Worm (Caenorhabditis elegans): ENCODE measurements around the gene pygo-1.
A peak's percentile ranks its signal among the peaks of the same experiment; 100 is the strongest.

The pygo-1 gene

ce11 chrIV:5109943-5110342, 26.8 kb downstream of the pygo-1 start:
- TF ChIP-seq nhr-28 (tag; optimal IDR thresholded peaks at IDR 0.05) (no peak), nhr-76 (tag; optimal IDR thresholded peaks at IDR 0.05) (no peak), snpc-4 (tag; optimal IDR thresholded peaks at IDR 0.05) (no peak), dmd-8 (GFP tag; IDR thresholded peaks at IDR 0.05) (no peak), ceh-82 (tag; optimal IDR thresholded peaks at IDR 0.05) (no peak), nhr-237 (tag; optimal IDR thresholded peaks at IDR 0.05) (no peak), attf-4 (tag; optimal IDR thresholded peaks at IDR 0.05) (no peak), F37D6.2 (tag; optimal IDR thresholded peaks at IDR 0.05) (no peak), tra-1 (GFP tag; IDR thresholded peaks at IDR 0.05) (no peak), unc-130 (GFP tag; optimal IDR thresholded peaks at IDR 0.05) (no peak), F26F4.8 (GFP tag; conservative IDR thresholded peaks at IDR 0.05) (no peak), fkh-10 (GFP tag; optimal IDR thresholded peaks at IDR 0.05) (no peak), zfp-3 (GFP tag; conservative IDR thresholded peaks at IDR 0.05) (no peak), zag-1 (tag; optimal IDR thresholded peaks at IDR 0.05) (no peak), mxl-2 (GFP tag; conservative IDR thresholded peaks at IDR 0.05) (no peak), madf-5 (GFP tag; IDR thresholded peaks at IDR 0.05) (no peak), lin-39 (tag; optimal IDR thresholded peaks at IDR 0.05) (no peak), ceh-44 (GFP tag; IDR thresholded peaks at IDR 0.05) (no peak), unc-62 (GFP tag; optimal IDR thresholded peaks at IDR 0.05 in 1 of 2) (no peak), unc-62 (tag; optimal IDR thresholded peaks at IDR 0.05) (no peak), php-3 (GFP tag; IDR thresholded peaks at IDR 0.05) (no peak)

- peak; percentile 98 for TF ChIP-seq aha-1 (tag)
- TF ChIP-seq unc-62 (GFP tag; optimal IDR thresholded peaks at IDR 0.05 in 1 of 2), result peak in 1 of 2 experiments; percentile 9
- TF ChIP-seq unc-62 (tag; optimal IDR thresholded peaks at IDR 0.05), result no peak
- no peak for TF ChIP-seq R02D3.7 (tag; optimal IDR thresholded peaks at IDR 0.05)
- 0 out of 2 replicates have a peak, but pooled peaks have one; percentile 57 for TF ChIP-seq ceh-20 (GFP tag; IDR thresholded peaks at IDR 0.05)
- TF ChIP-seq attf-4 (tag; optimal IDR thresholded peaks at IDR 0.05), result no peak
- TF ChIP-seq mdl-1 (tag; optimal IDR thresholded peaks at IDR 0.05), result peak in 1 of 2 experiments; percentile 42
Measured at ce11 chrIV:5110391-5110930, 27.4 kb downstream of the pygo-1 start.

ce11 chrIV:5111533-5111932, 28.4 kb downstream of the pygo-1 start, which contains the start of gene AC7.3:
Gene AC7.3, plus strand, starts transcription at chrIV:5111833.
- TF ChIP-seq ztf-7 (tag; optimal IDR thresholded peaks at IDR 0.05) (no peak), egl-27 (tag; optimal IDR thresholded peaks at IDR 0.05) (no peak), aly-2 (tag; optimal IDR thresholded peaks at IDR 0.05) (no peak), mxl-2 (GFP tag; conservative IDR thresholded peaks at IDR 0.05) (no peak), dmd-9 (GFP tag; IDR thresholded peaks at IDR 0.05) (no peak), D1046.2 (GFP tag; IDR thresholded peaks at IDR 0.05) (no peak), skn-1 (tag; optimal IDR thresholded peaks at IDR 0.05) (no peak), ZK546.5 (tag; optimal IDR thresholded peaks at IDR 0.05) (no peak), fos-1 (tag; optimal IDR thresholded peaks at IDR 0.05) (no peak), mep-1 (tag; optimal IDR thresholded peaks at IDR 0.05) (no peak), unc-62 (GFP tag; optimal IDR thresholded peaks at IDR 0.05 in 1 of 2) (no peak), unc-62 (tag; optimal IDR thresholded peaks at IDR 0.05) (no peak), lin-29 (GFP tag; IDR thresholded peaks at IDR 0.05) (no peak), F49E8.2 (tag; optimal IDR thresholded peaks at IDR 0.05; ENCODE audit: borderline replicate concordance) (no peak), daf-12 (tag; optimal IDR thresholded peaks at IDR 0.05) (no peak), zfp-2 (tag; optimal IDR thresholded peaks at IDR 0.05) (no peak), tag-97 (GFP tag; IDR thresholded peaks at IDR 0.05) (no peak), pha-4 (GFP tag; IDR thresholded peaks at IDR 0.05) (no peak), pha-4 (tag; optimal IDR thresholded peaks at IDR 0.05) (no peak), mxl-3 (GFP tag; optimal IDR thresholded peaks at IDR 0.05) (no peak), hlh-30 (tag; optimal IDR thresholded peaks at IDR 0.05; ENCODE audit: insufficient read depth) (no peak)
